Fruit fly (Drosophila melanogaster) whole organism, embryonic: Measurements from ENCODE around the gene SmydA-9.

ENCODE experiments used
- Bgb ChIP-seq: fragments of 200-800 bp; sonication (Bioruptor generic); IDR thresholded peaks from 2 replicates; pipeline ENCODE4 v1.3.6; 2022; ENCODE audit warnings: missing biosample characterization, missing genetic modification characterization; ENCODE audit not compliant: partially characterized antibody
- CG12071 ChIP-seq: fragments of 200-800 bp; sonication (Bioruptor generic); optimal IDR thresholded peaks from 3 replicates; lab custom pipeline; 2018; ENCODE audit warnings: missing biosample characterization, mild to moderate bottlenecking, missing genetic modification characterization
- CG13894 ChIP-seq: fragments of 200-800 bp; sonication (Bioruptor generic); optimal IDR thresholded peaks from 3 replicates; lab custom pipeline; 2018; ENCODE audit warnings: missing biosample characterization, mild to moderate bottlenecking, missing genetic modification characterization, moderate library complexity
- CG14710 ChIP-seq: fragments of 200-800 bp; sonication (Bioruptor generic); optimal IDR thresholded peaks from 3 replicates; lab custom pipeline; 2019; ENCODE audit warnings: missing biosample characterization, mild to moderate bottlenecking, missing genetic modification characterization, moderate library complexity
- CG15011 ChIP-seq: fragments of 200-800 bp; sonication (Bioruptor generic); optimal IDR thresholded peaks from 3 replicates; lab custom pipeline; 2018; ENCODE audit warnings: missing biosample characterization, mild to moderate bottlenecking, missing genetic modification characterization
- CG1602 ChIP-seq: fragments of 200-800 bp; sonication (Bioruptor generic); optimal IDR thresholded peaks from 3 replicates; lab custom pipeline; 2016; ENCODE audit warnings: missing biosample characterization, missing genetic modification characterization
- CG16813 ChIP-seq: fragments of 200-800 bp; sonication (Bioruptor generic); IDR thresholded peaks from 3 replicates; pipeline ENCODE4 v1.3.6; 2022; ENCODE audit warnings: missing biosample characterization, missing genetic modification characterization; ENCODE audit not compliant: partially characterized antibody
- CG3065 ChIP-seq: fragments of 200-800 bp; sonication (Bioruptor generic); optimal IDR thresholded peaks from 2 replicates; lab custom pipeline; 2016; ENCODE audit warnings: missing biosample characterization, missing genetic modification characterization
- CG33557 ChIP-seq: fragments of 200-800 bp; sonication (Bioruptor generic); optimal IDR thresholded peaks from 2 replicates; lab custom pipeline; 2019; ENCODE audit warnings: missing biosample characterization, mild to moderate bottlenecking, missing genetic modification characterization, moderate library complexity
- CG4854 ChIP-seq: fragments of 200-800 bp; sonication (Bioruptor generic); optimal IDR thresholded peaks from 2 replicates; lab custom pipeline; 2016; ENCODE audit warnings: missing biosample characterization, missing genetic modification characterization, inconsistent platforms
- CG6654 ChIP-seq: fragments of 200-800 bp; sonication (Bioruptor generic); optimal IDR thresholded peaks from 2 replicates; lab custom pipeline; 2017; ENCODE audit warnings: missing biosample characterization, mild to moderate bottlenecking, missing genetic modification characterization
- CG6683 ChIP-seq: fragments of 200-800 bp; sonication (Bioruptor generic); optimal IDR thresholded peaks from 2 replicates; lab custom pipeline; 2017; ENCODE audit warnings: missing biosample characterization, mild to moderate bottlenecking, missing genetic modification characterization, missing genetic modification reagents
- CG7786 ChIP-seq: fragments of 200-800 bp; sonication (Bioruptor generic); optimal IDR thresholded peaks from 2 replicates; lab custom pipeline; 2016; ENCODE audit warnings: missing biosample characterization, missing genetic modification characterization
- CG8089 ChIP-seq: fragments of 200-800 bp; sonication (Bioruptor generic); optimal IDR thresholded peaks from 3 replicates; lab custom pipeline; 2016; ENCODE audit warnings: missing biosample characterization, missing genetic modification characterization
- Dip3 ChIP-seq: fragments of 200-800 bp; sonication (Bioruptor generic); optimal IDR thresholded peaks from 3 replicates; lab custom pipeline; 2016; ENCODE audit warnings: missing biosample characterization, missing genetic modification characterization
- Eip74EF ChIP-seq, 2 experiments: fragments of 200-800 bp in 1 of 2; fragments of >200 bp in 1 of 2; sonication (Bioruptor generic) in 1 of 2; optimal IDR thresholded peaks; 2 replicates each; lab custom pipeline; 2017 to 2019; ENCODE audit warnings: missing biosample characterization in 2 of 2, missing genetic modification characterization in 2 of 2, mild to moderate bottlenecking in 1 of 2, moderate library complexity in 1 of 2
- HLH4C ChIP-seq: fragments of 200-800 bp; sonication (Bioruptor generic); IDR thresholded peaks from 3 replicates; pipeline ENCODE4 v1.3.6; 2022; ENCODE audit warnings: missing biosample characterization, missing genetic modification characterization; ENCODE audit not compliant: partially characterized antibody
- MESR4 ChIP-seq: fragments of 200-800 bp; sonication (Bioruptor generic); optimal IDR thresholded peaks from 2 replicates; lab custom pipeline; 2018; ENCODE audit warnings: missing biosample characterization, mild to moderate bottlenecking, missing genetic modification characterization, moderate library complexity
- MTF-1 ChIP-seq: fragments of 200-800 bp; sonication (Bioruptor generic); optimal IDR thresholded peaks from 2 replicates; lab custom pipeline; 2018; ENCODE audit warnings: missing biosample characterization, mild to moderate bottlenecking, missing genetic modification characterization, borderline replicate concordance
- Max ChIP-seq: fragments of 200-800 bp; sonication (Bioruptor generic); optimal IDR thresholded peaks from 2 replicates; lab custom pipeline; 2016; ENCODE audit warnings: missing biosample characterization, mild to moderate bottlenecking, missing genetic modification characterization
- Meics ChIP-seq: fragments of 200-800 bp; sonication (Bioruptor generic); optimal IDR thresholded peaks from 2 replicates; lab custom pipeline; 2017; ENCODE audit warnings: missing biosample characterization, mild to moderate bottlenecking, missing genetic modification characterization
- Mes4 ChIP-seq: fragments of 200-800 bp; sonication (Bioruptor generic); optimal IDR thresholded peaks from 2 replicates; lab custom pipeline; 2016; ENCODE audit warnings: missing biosample characterization, missing genetic modification characterization
- Nf-YB ChIP-seq: fragments of 200-800 bp; sonication (Bioruptor generic); optimal IDR thresholded peaks from 3 replicates; lab custom pipeline; 2019; ENCODE audit warnings: missing biosample characterization, mild to moderate bottlenecking, missing genetic modification characterization, moderate library complexity
- Side ChIP-seq: fragments of 200-800 bp; sonication (Bioruptor generic); optimal IDR thresholded peaks from 2 replicates; lab custom pipeline; 2016; ENCODE audit warnings: missing biosample characterization, missing genetic modification characterization
- Sox102F ChIP-seq: fragments of 200-800 bp; sonication (Bioruptor generic); optimal IDR thresholded peaks from 2 replicates; lab custom pipeline; 2018; ENCODE audit warnings: missing biosample characterization, mild to moderate bottlenecking, missing genetic modification characterization, moderate library complexity
- Taf1 ChIP-seq: fragments of 200-800 bp; sonication (Bioruptor generic); IDR thresholded peaks from 2 replicates; pipeline ENCODE4 v1.3.6; 2022; ENCODE audit warnings: missing biosample characterization, missing genetic modification characterization
- az2 ChIP-seq: fragments of 200-800 bp; sonication (Bioruptor generic); optimal IDR thresholded peaks from 3 replicates; lab custom pipeline; 2016; ENCODE audit warnings: missing biosample characterization, missing genetic modification characterization
- btn ChIP-seq: fragments of 200-800 bp; sonication (Bioruptor generic); optimal IDR thresholded peaks from 2 replicates; lab custom pipeline; 2016; ENCODE audit warnings: missing biosample characterization, missing genetic modification characterization
- cg ChIP-seq: fragments of 200-800 bp; sonication (Bioruptor generic); optimal IDR thresholded peaks from 3 replicates; lab custom pipeline; 2019; ENCODE audit warnings: missing biosample characterization, mild to moderate bottlenecking, missing genetic modification characterization, moderate library complexity
- cwo ChIP-seq: fragments of 200-800 bp; sonication (Bioruptor generic); optimal IDR thresholded peaks from 3 replicates; lab custom pipeline; 2017; ENCODE audit warnings: missing biosample characterization, missing genetic modification characterization, mild to moderate bottlenecking, moderate library complexity, missing genetic modification reagents
- da ChIP-seq: fragments of 200-800 bp; sonication (Bioruptor generic); optimal IDR thresholded peaks from 2 replicates; lab custom pipeline; 2016; ENCODE audit warnings: missing biosample characterization, missing genetic modification characterization
- dmrt99B ChIP-seq: fragments of 200-800 bp; sonication (Bioruptor generic); optimal IDR thresholded peaks from 2 replicates; lab custom pipeline; 2018; ENCODE audit warnings: missing biosample characterization, mild to moderate bottlenecking, missing genetic modification characterization, moderate library complexity
- fd3F ChIP-seq: fragments of 200-800 bp; sonication (Bioruptor generic); optimal IDR thresholded peaks from 2 replicates; lab custom pipeline; 2018; ENCODE audit warnings: missing biosample characterization, mild to moderate bottlenecking, missing genetic modification characterization, moderate library complexity
- hb ChIP-seq: fragments of 200-800 bp; sonication (Bioruptor generic); IDR thresholded peaks from 3 replicates; pipeline ENCODE4 v1.3.6; 2022; ENCODE audit warnings: missing biosample characterization, missing genetic modification characterization; ENCODE audit not compliant: partially characterized antibody
- hth ChIP-seq: fragments of >200 bp; optimal IDR thresholded peaks from 2 replicates; lab custom pipeline; 2017; ENCODE audit warnings: inconsistent platforms
- insv ChIP-seq, 2 experiments: fragments of 200-800 bp; sonication (Bioruptor generic); optimal IDR thresholded peaks; 3 replicates each; lab custom pipeline; 2016 to 2018; ENCODE audit warnings: missing biosample characterization in 2 of 2, missing genetic modification characterization in 2 of 2
- maf-S ChIP-seq: fragments of 200-800 bp; sonication (Bioruptor generic); optimal IDR thresholded peaks from 2 replicates; lab custom pipeline; 2016; ENCODE audit warnings: missing biosample characterization, missing genetic modification characterization
- pros ChIP-seq: fragments of 200-800 bp; sonication (Bioruptor generic); optimal IDR thresholded peaks from 3 replicates; lab custom pipeline; 2019; ENCODE audit warnings: missing biosample characterization, mild to moderate bottlenecking, missing genetic modification characterization, moderate library complexity
- run ChIP-seq: fragments of 200-800 bp; sonication (Bioruptor generic); optimal IDR thresholded peaks from 3 replicates; lab custom pipeline; 2018; ENCODE audit warnings: missing biosample characterization, mild to moderate bottlenecking, missing genetic modification characterization
- salm ChIP-seq: fragments of 200-800 bp; sonication (Bioruptor generic); optimal IDR thresholded peaks from 2 replicates; lab custom pipeline; 2018; ENCODE audit warnings: missing biosample characterization, mild to moderate bottlenecking, missing genetic modification characterization
- schlank ChIP-seq: fragments of 200-800 bp; sonication (Bioruptor generic); optimal IDR thresholded peaks from 2 replicates; lab custom pipeline; 2018; ENCODE audit warnings: missing biosample characterization, mild to moderate bottlenecking, missing genetic modification characterization
- seq ChIP-seq: fragments of 200-800 bp; sonication (Bioruptor generic); IDR thresholded peaks from 2 replicates; pipeline ENCODE4 v1.3.6; 2022; ENCODE audit warnings: missing biosample characterization, missing genetic modification characterization
- sisA ChIP-seq: fragments of 200-800 bp; sonication (Bioruptor generic); IDR thresholded peaks from 2 replicates; pipeline ENCODE4 v1.3.6; 2022; ENCODE audit warnings: missing biosample characterization, missing genetic modification characterization
- sr ChIP-seq: fragments of 200-800 bp; sonication (Bioruptor generic); IDR thresholded peaks from 3 replicates; pipeline ENCODE4 v1.3.6; 2022; ENCODE audit warnings: missing biosample characterization, missing genetic modification characterization
- tio ChIP-seq: fragments of 200-800 bp; sonication (Bioruptor generic); optimal IDR thresholded peaks from 2 replicates; lab custom pipeline; 2017; ENCODE audit warnings: missing biosample characterization, missing genetic modification characterization, inconsistent platforms
- wdn ChIP-seq: fragments of 200-800 bp; sonication (Bioruptor generic); IDR thresholded peaks from 2 replicates; pipeline ENCODE4 v1.3.6; 2022; ENCODE audit warnings: missing biosample characterization, missing genetic modification characterization
- wor ChIP-seq: fragments of 200-800 bp; sonication (Bioruptor generic); IDR thresholded peaks from 2 replicates; pipeline ENCODE4 v1.3.6; 2022; ENCODE audit warnings: missing biosample characterization, missing genetic modification characterization
- zen2 ChIP-seq: fragments of 200-800 bp; sonication (Bioruptor generic); IDR thresholded peaks from 3 replicates; pipeline ENCODE4 v1.3.6; 2022; ENCODE audit warnings: missing biosample characterization, missing genetic modification characterization; ENCODE audit not compliant: partially characterized antibody

The SmydA-9 gene

dm6 chrX:9201866-9202681 is 8.6 kb downstream of the SmydA-9 start (continued):
- TF ChIP-seq Side (GFP tag; lab: Kevin White, UChicago) (no peak), CG1602 (GFP tag; lab: Kevin White, UChicago) (no peak), dmrt99B (peak; percentile 59), Dip3 (GFP tag; lab: Kevin White, UChicago) (peak; percentile 57), btn (GFP tag; lab: Kevin White, UChicago) (no peak), maf-S (GFP tag; lab: Kevin White, UChicago) (peak; percentile 25), CG7786 (GFP tag; lab: Kevin White, UChicago) (peak; percentile 31), hb (GFP tag; lab: Robert Waterston, UW) (no peak), schlank (tag; lab: Kevin White, UChicago) (peak; percentile 78), HLH4C (no peak), Eip74EF (GFP tag; optimal IDR thresholded peaks at IDR 0.05; lab: Kevin White, UChicago) (peak in 1 of 2 experiments; percentile 31), Taf1 (GFP tag; lab: Robert Waterston, UW) (peak; percentile 71), insv (GFP tag; optimal IDR thresholded peaks at IDR 0.05; lab: Kevin White, UChicago) (peak in 1 of 2 experiments; percentile 15), CG15011 (GFP tag; lab: Kevin White, UChicago) (peak; percentile 27), salm (tag; lab: Kevin White, UChicago) (peak; percentile 10), wdn (peak; percentile 92), az2 (GFP tag; lab: Kevin White, UChicago) (no peak), sisA (peak; percentile 61), CG14710 (tag; lab: Kevin White, UChicago) (peak; percentile 38), cwo (GFP tag; lab: Kevin White, UChicago) (peak; percentile 83), sr (GFP tag; lab: Robert Waterston, UW) (0 out of 3 replicates have a peak, but pooled peaks have one; percentile 54), Mes4 (GFP tag; lab: Kevin White, UChicago) (no peak), MESR4 (GFP tag; lab: Kevin White, UChicago) (no peak), fd3F (GFP tag; lab: Kevin White, UChicago) (peak; percentile 77), CG3065 (GFP tag; lab: Kevin White, UChicago) (no peak), CG12071 (GFP tag; lab: Kevin White, UChicago) (peak; percentile 60), cg (no peak), pros (GFP tag; lab: Kevin White, UChicago) (no peak), CG4854 (GFP tag; lab: Kevin White, UChicago) (no peak), Nf-YB (GFP tag; lab: Kevin White, UChicago) (peak; percentile 58), Meics (GFP tag; lab: Kevin White, UChicago) (peak; percentile 93), hth (lab: Kevin White, UChicago) (no peak), zen2 (GFP tag; lab: Robert Waterston, UW) (no peak), tio (no peak), CG6683 (GFP tag; lab: Kevin White, UChicago) (peak; percentile 68), CG16813 (no peak), Sox102F (peak; percentile 50), Max (GFP tag; lab: Kevin White, UChicago) (no peak), CG33557 (GFP tag; lab: Kevin White, UChicago) (no peak), da (no peak), run (tag; lab: Kevin White, UChicago) (no peak), seq (GFP tag; lab: Robert Waterston, UW) (no peak), MTF-1 (GFP tag; lab: Kevin White, UChicago) (peak; percentile 63), Bgb (GFP tag; lab: Robert Waterston, UW) (no peak), wor (no peak), CG8089 (GFP tag; lab: Kevin White, UChicago) (no peak), CG13894 (peak; percentile 82), CG6654 (GFP tag; lab: Kevin White, UChicago) (peak; percentile 37)
